Worm (Caenorhabditis elegans) whole organism, late embryonic: ENCODE results near the gene mab-21.

Experiments
- C38D4.7 ChIP-seq: fragments of 200-800 bp; sonication (Bioruptor generic); optimal IDR thresholded peaks from 2 replicates; lab custom pipeline; 2018; ENCODE audit warnings: mild to moderate bottlenecking, missing genetic modification characterization, moderate library complexity, missing compliant biosample characterization
- F13H6.1 ChIP-seq: sonication (generic microtip); optimal IDR thresholded peaks from 2 replicates; lab custom pipeline; 2016; ENCODE audit warnings: missing genetic modification characterization, missing compliant biosample characterization
- K02D7.2 ChIP-seq: sonication (generic microtip); optimal IDR thresholded peaks from 2 replicates; lab custom pipeline; 2017; ENCODE audit warnings: mild to moderate bottlenecking, missing genetic modification characterization, missing compliant biosample characterization
- T23F11.4 ChIP-seq: fragments of 200-800 bp; sonication (Bioruptor generic); optimal IDR thresholded peaks from 2 replicates; lab custom pipeline; 2018; ENCODE audit warnings: mild to moderate bottlenecking, missing genetic modification characterization, missing compliant biosample characterization
- Y22D7AL.16 ChIP-seq: sonication (generic microtip); optimal IDR thresholded peaks from 2 replicates; lab custom pipeline; 2016; ENCODE audit warnings: missing genetic modification characterization, missing compliant biosample characterization
- ahr-1 ChIP-seq: sonication (generic microtip); optimal IDR thresholded peaks from 2 replicates; lab custom pipeline; 2016; ENCODE audit warnings: missing genetic modification characterization, missing compliant biosample characterization
- ama-1 ChIP-seq: fragments of 150-350 bp; optimal IDR thresholded peaks from 2 replicates; lab custom pipeline; 2014
- ceh-14 ChIP-seq: sonication (generic microtip); optimal IDR thresholded peaks from 2 replicates; lab custom pipeline; 2016; ENCODE audit warnings: missing genotype, missing genetic modification characterization, missing compliant biosample characterization
- ceh-19 ChIP-seq: fragments of 200-800 bp; sonication (Bioruptor generic); optimal IDR thresholded peaks from 2 replicates; lab custom pipeline; 2018; ENCODE audit warnings: mild to moderate bottlenecking, missing genetic modification characterization, missing compliant biosample characterization
- ceh-2 ChIP-seq: sonication (generic microtip); optimal IDR thresholded peaks from 2 replicates; lab custom pipeline; 2016; ENCODE audit warnings: missing genotype, missing genetic modification characterization, missing compliant biosample characterization
- ceh-22 ChIP-seq: sonication (generic microtip); optimal IDR thresholded peaks from 2 replicates; lab custom pipeline; 2017; ENCODE audit warnings: missing biosample characterization, missing genetic modification characterization
- ceh-31 ChIP-seq: sonication (generic microtip); optimal IDR thresholded peaks from 2 replicates; lab custom pipeline; 2016; ENCODE audit warnings: missing genetic modification characterization, missing compliant biosample characterization
- ceh-34 ChIP-seq: sonication (generic microtip); optimal IDR thresholded peaks from 2 replicates; lab custom pipeline; 2016; ENCODE audit warnings: mild to moderate bottlenecking, missing genetic modification characterization, missing compliant biosample characterization
- ceh-45 ChIP-seq: fragments of 200-800 bp; sonication (Bioruptor generic); IDR thresholded peaks from 2 replicates; pipeline ENCODE4 v1.3.6; 2022; ENCODE audit warnings: missing genetic modification reagents, missing genetic modification characterization, missing compliant biosample characterization
- ceh-6 ChIP-seq: fragments of 200-800 bp; sonication (Bioruptor generic); optimal IDR thresholded peaks from 2 replicates; lab custom pipeline; 2018; ENCODE audit warnings: mild to moderate bottlenecking, missing genetic modification characterization, missing compliant biosample characterization
- ceh-9 ChIP-seq: sonication (generic microtip); optimal IDR thresholded peaks from 2 replicates; lab custom pipeline; 2016; ENCODE audit warnings: mild to moderate bottlenecking, missing genetic modification characterization, inconsistent platforms, missing compliant biosample characterization
- che-1 ChIP-seq: sonication (generic microtip); optimal IDR thresholded peaks from 2 replicates; lab custom pipeline; 2016; ENCODE audit warnings: mild to moderate bottlenecking, missing genetic modification characterization, missing compliant biosample characterization
- dve-1 ChIP-seq: sonication (generic microtip); optimal IDR thresholded peaks from 2 replicates; lab custom pipeline; 2017; ENCODE audit warnings: antibody characterized with exemption, mild to moderate bottlenecking, missing genetic modification characterization, missing compliant biosample characterization
- elt-2 ChIP-seq: sonication (generic microtip); optimal IDR thresholded peaks from 2 replicates; lab custom pipeline; 2016; ENCODE audit warnings: missing genetic modification reagents, missing genetic modification characterization, missing compliant biosample characterization
- elt-4 ChIP-seq: sonication (generic microtip); optimal IDR thresholded peaks from 2 replicates; lab custom pipeline; 2016; ENCODE audit warnings: missing genetic modification characterization, missing compliant biosample characterization
- fax-1 ChIP-seq: sonication (generic microtip); optimal IDR thresholded peaks from 2 replicates; lab custom pipeline; 2016; ENCODE audit warnings: missing genotype, missing genetic modification characterization, missing compliant biosample characterization
- fkh-10 ChIP-seq: fragments of 150-350 bp; optimal IDR thresholded peaks from 2 replicates; lab custom pipeline; 2014; ENCODE audit warnings: missing biosample characterization, missing genetic modification reagents, missing genetic modification characterization
- fkh-6 ChIP-seq: sonication (generic microtip); optimal IDR thresholded peaks from 2 replicates; lab custom pipeline; 2016; ENCODE audit warnings: missing genetic modification characterization, missing compliant biosample characterization
- gmeb-2 ChIP-seq: sonication (generic microtip); optimal IDR thresholded peaks from 2 replicates; lab custom pipeline; 2016; ENCODE audit warnings: missing genetic modification characterization, inconsistent platforms, missing compliant biosample characterization
- hlh-13 ChIP-seq: fragments of 200-800 bp; sonication (Bioruptor generic); optimal IDR thresholded peaks from 2 replicates; lab custom pipeline; 2018; ENCODE audit warnings: mild to moderate bottlenecking, missing genetic modification characterization, missing compliant biosample characterization
- lim-6 ChIP-seq: sonication (generic microtip); optimal IDR thresholded peaks from 2 replicates; lab custom pipeline; 2016; ENCODE audit warnings: missing genetic modification characterization, missing compliant biosample characterization
- lin-11 ChIP-seq: fragments of 200-800 bp; sonication (Bioruptor generic); optimal IDR thresholded peaks from 2 replicates; lab custom pipeline; 2018; ENCODE audit warnings: mild to moderate bottlenecking, missing genetic modification characterization, missing compliant biosample characterization
- mec-3 ChIP-seq: sonication (generic microtip); optimal IDR thresholded peaks from 2 replicates; lab custom pipeline; 2016; ENCODE audit warnings: borderline replicate concordance, missing genetic modification characterization, missing compliant biosample characterization
- nfya-1 ChIP-seq: sonication (generic microtip); optimal IDR thresholded peaks from 2 replicates; lab custom pipeline; 2017; ENCODE audit warnings: missing genetic modification characterization, mild to moderate bottlenecking, missing compliant biosample characterization, antibody characterized with exemption, moderate library complexity
- nhr-11 ChIP-seq: fragments of 150-350 bp; optimal IDR thresholded peaks from 2 replicates; lab custom pipeline; 2014; ENCODE audit warnings: missing biosample characterization, missing genetic modification characterization
- nhr-232 ChIP-seq: sonication (generic microtip); optimal IDR thresholded peaks from 2 replicates; lab custom pipeline; 2016; ENCODE audit warnings: missing genetic modification characterization, missing compliant biosample characterization
- pha-4 ChIP-seq: fragments of 150-350 bp; optimal IDR thresholded peaks from 2 replicates; lab custom pipeline; 2018; ENCODE audit warnings: missing biosample characterization, missing genetic modification reagents, missing genetic modification characterization
- ref-2 ChIP-seq: sonication (generic microtip); optimal IDR thresholded peaks from 2 replicates; lab custom pipeline; 2016; ENCODE audit warnings: missing genetic modification characterization, missing compliant biosample characterization
- rnt-1 ChIP-seq: sonication (generic microtip); optimal IDR thresholded peaks from 2 replicates; lab custom pipeline; 2016; ENCODE audit warnings: missing genetic modification characterization, missing compliant biosample characterization
- sdc-2 ChIP-seq: sonication (generic microtip); optimal IDR thresholded peaks from 2 replicates; lab custom pipeline; 2016; ENCODE audit warnings: missing genotype, missing genetic modification characterization, missing compliant biosample characterization
- syd-9 ChIP-seq: sonication (generic microtip); optimal IDR thresholded peaks from 2 replicates; lab custom pipeline; 2016; ENCODE audit warnings: mild to moderate bottlenecking, missing genetic modification characterization, moderate library complexity, missing compliant biosample characterization
- tbx-2 ChIP-seq: sonication (generic microtip); optimal IDR thresholded peaks from 2 replicates; lab custom pipeline; 2016; ENCODE audit warnings: missing genetic modification characterization, missing compliant biosample characterization
- tbx-7 ChIP-seq: sonication (generic microtip); optimal IDR thresholded peaks from 2 replicates; lab custom pipeline; 2016; ENCODE audit warnings: missing genotype, missing genetic modification characterization, missing compliant biosample characterization
- unc-3 ChIP-seq, 2 experiments: fragments of 200-800 bp in 1 of 2; sonication (Bioruptor generic) in 1 of 2; sonication (generic microtip) in 1 of 2; conservative IDR thresholded peaks in 1 of 2; optimal IDR thresholded peaks in 1 of 2; 2 replicates each; pipeline versions ENCODE4 v1.3.6 to Lab custom; 2016 to 2022; ENCODE audit warnings: missing compliant biosample characterization in 2 of 2, missing genetic modification characterization in 2 of 2, missing genetic modification reagents in 1 of 2
- unc-42 ChIP-seq: sonication (generic microtip); optimal IDR thresholded peaks from 2 replicates; lab custom pipeline; 2016; ENCODE audit warnings: missing genotype, missing genetic modification characterization, missing compliant biosample characterization
- unc-55 ChIP-seq: sonication (generic microtip); optimal IDR thresholded peaks from 2 replicates; lab custom pipeline; 2017; ENCODE audit warnings: missing biosample characterization, missing genetic modification reagents, missing genetic modification characterization
- ztf-16 ChIP-seq: sonication (generic microtip); optimal IDR thresholded peaks from 2 replicates; lab custom pipeline; 2017; ENCODE audit warnings: missing genetic modification characterization, missing compliant biosample characterization

mab-21 gene

ce11 chrIII:4560393-4560890 lies 40.1 kb upstream of the mab-21 start (continued):
- TF ChIP-seq nhr-11 (tag; lab: Kevin White, UChicago) (no peak), fax-1 (no peak), F13H6.1 (tag; lab: Kevin White, UChicago) (peak; percentile 41), ceh-45 (GFP tag; lab: Robert Waterston, UW) (no peak), K02D7.2 (tag; lab: Kevin White, UChicago) (no peak), gmeb-2 (tag; lab: Kevin White, UChicago) (no peak), che-1 (no peak), lin-11 (tag; lab: Kevin White, UChicago) (no peak), unc-55 (GFP tag; lab: Kevin White, UChicago) (peak; percentile 67), fkh-6 (tag; lab: Kevin White, UChicago) (no peak), syd-9 (no peak), dve-1 (tag; lab: Kevin White, UChicago) (no peak)

ce11 chrIII:4561286-4561685 lies 39.3 kb upstream of the mab-21 start:
- TF ChIP-seq ceh-22 (tag; lab: Kevin White, UChicago): no peak
- TF ChIP-seq ztf-16 (tag; lab: Kevin White, UChicago): no peak
- no peak for TF ChIP-seq ceh-6
- TF ChIP-seq elt-2: peak; percentile 10
- no peak for TF ChIP-seq rnt-1 (tag; lab: Kevin White, UChicago)
- no peak for TF ChIP-seq C38D4.7 (GFP tag; lab: Kevin White, UChicago)

ce11 chrIII:4562070-4562788 lies 38.3 kb upstream of the mab-21 start, which contains the start of gene pan-1:
Gene pan-1, plus strand, starts transcription at chrIII:4562738.
- TF ChIP-seq sdc-2 (tag; lab: Kevin White, UChicago) (no peak), ceh-34 (tag; lab: Kevin White, UChicago) (peak; percentile 8), ceh-2 (no peak), nfya-1 (tag; lab: Kevin White, UChicago) (peak; percentile 42), ref-2 (tag; lab: Kevin White, UChicago) (no peak), ceh-31 (tag; lab: Kevin White, UChicago) (peak; percentile 8), tbx-2 (tag; lab: Kevin White, UChicago) (peak; percentile 11), tbx-7 (tag; lab: Kevin White, UChicago) (no peak)

- TF ChIP-seq syd-9 (no peak), ceh-45 (GFP tag; lab: Robert Waterston, UW) (no peak), ceh-31 (tag; lab: Kevin White, UChicago) (no peak), F13H6.1 (tag; lab: Kevin White, UChicago) (no peak), che-1 (no peak), T23F11.4 (no peak)
Measured at ce11 chrIII:4568030-4568429, 32.5 kb upstream of the mab-21 start, which contains the start of gene mlcd-1. Gene mlcd-1, minus strand, starts transcription at chrIII:4568130.

ce11 chrIII:4568455-4568854 lies 32.1 kb upstream of the mab-21 start, which contains the start of gene idhg-1:
Gene idhg-1, plus strand, starts transcription at chrIII:4568797.
- TF ChIP-seq mec-3 (tag; lab: Kevin White, UChicago) (peak; percentile 91), ama-1 (no peak), elt-4 (tag; lab: Kevin White, UChicago) (peak; percentile 99), fkh-10 (GFP tag; lab: Kevin White, UChicago) (peak; percentile 90), pha-4 (tag; lab: Kevin White, UChicago) (no peak), unc-42 (tag; lab: Kevin White, UChicago) (peak; percentile 67), lin-11 (tag; lab: Kevin White, UChicago) (peak; percentile 90), hlh-13 (GFP tag; lab: Kevin White, UChicago) (peak; percentile 84), unc-3 (GFP tag; conservative IDR thresholded peaks at IDR 0.05; lab: Robert Waterston, UW) (peak; percentile 97), unc-3 (tag; optimal IDR thresholded peaks at IDR 0.05; lab: Kevin White, UChicago) (peak; percentile 96), elt-2 (peak; percentile 99), ceh-6 (peak; percentile 87), Y22D7AL.16 (tag; lab: Kevin White, UChicago) (peak; percentile 91), tbx-2 (tag; lab: Kevin White, UChicago) (peak; percentile 99), lim-6 (tag; lab: Kevin White, UChicago) (peak; percentile 95), unc-55 (GFP tag; lab: Kevin White, UChicago) (no peak), ref-2 (tag; lab: Kevin White, UChicago) (peak; percentile 99), ceh-19 (GFP tag; lab: Kevin White, UChicago) (peak; percentile 96), ceh-31 (tag; lab: Kevin White, UChicago) (peak; percentile 98), ahr-1 (peak; percentile 95), nhr-232 (peak; percentile 97), ceh-14 (peak; percentile 99), ceh-9 (tag; lab: Kevin White, UChicago) (peak; percentile 58)
